Fruit fly (Drosophila melanogaster) whole organism, embryonic: ENCODE data around the gene CG13634.

Experiments
- Asciz ChIP-seq: fragments of 200-800 bp; sonication (Bioruptor generic); optimal IDR thresholded peaks from 2 replicates; lab custom pipeline; 2017; ENCODE audit warnings: missing biosample characterization, mild to moderate bottlenecking, missing genetic modification characterization, missing genetic modification reagents
- B-H1 ChIP-seq: fragments of 200-800 bp; sonication (Bioruptor generic); IDR thresholded peaks from 3 replicates; pipeline ENCODE4 v1.3.6; 2022; ENCODE audit warnings: missing biosample characterization, missing genetic modification characterization
- Blimp-1 ChIP-seq: fragments of 200-800 bp; sonication (Bioruptor generic); optimal IDR thresholded peaks from 3 replicates; lab custom pipeline; 2018; ENCODE audit warnings: missing biosample characterization, missing genetic modification characterization, mild to moderate bottlenecking, moderate library complexity, missing genetic modification reagents
- CG11085 ChIP-seq: fragments of 200-800 bp; sonication (Bioruptor generic); IDR thresholded peaks from 2 replicates; pipeline ENCODE4 v1.3.6; 2022; ENCODE audit warnings: missing biosample characterization, missing genetic modification characterization
- CG11504 ChIP-seq: fragments of 200-800 bp; sonication (Bioruptor generic); optimal IDR thresholded peaks from 3 replicates; lab custom pipeline; 2019; ENCODE audit warnings: missing biosample characterization, mild to moderate bottlenecking, missing genetic modification characterization, moderate library complexity
- CG11560 ChIP-seq: fragments of 200-800 bp; sonication (Bioruptor generic); IDR thresholded peaks from 3 replicates; pipeline ENCODE4 v1.3.6; 2022; ENCODE audit warnings: missing biosample characterization, missing genetic modification characterization
- CG12942 ChIP-seq: fragments of 200-800 bp; sonication (Bioruptor generic); optimal IDR thresholded peaks from 3 replicates; lab custom pipeline; 2016; ENCODE audit warnings: missing biosample characterization, missing genetic modification characterization
- CG13296 ChIP-seq: fragments of 200-800 bp; sonication (Bioruptor generic); optimal IDR thresholded peaks from 3 replicates; lab custom pipeline; 2018; ENCODE audit warnings: missing biosample characterization, mild to moderate bottlenecking, missing genetic modification characterization
- CG13775 ChIP-seq: fragments of 200-800 bp; sonication (Bioruptor generic); optimal IDR thresholded peaks from 3 replicates; lab custom pipeline; 2017; ENCODE audit warnings: missing biosample characterization, mild to moderate bottlenecking, missing genetic modification characterization
- CG14014 ChIP-seq: fragments of 200-800 bp; sonication (Bioruptor generic); IDR thresholded peaks from 2 replicates; pipeline ENCODE4 v1.3.6; 2022; ENCODE audit warnings: missing biosample characterization, missing genetic modification characterization
- CG15479 ChIP-seq: fragments of 200-800 bp; sonication (Bioruptor generic); optimal IDR thresholded peaks from 3 replicates; lab custom pipeline; 2019; ENCODE audit warnings: missing biosample characterization, mild to moderate bottlenecking, missing genetic modification characterization, moderate library complexity
- CG18599 ChIP-seq: fragments of 200-800 bp; sonication (Bioruptor generic); optimal IDR thresholded peaks from 3 replicates; lab custom pipeline; 2017; ENCODE audit warnings: missing biosample characterization, missing genetic modification characterization, mild to moderate bottlenecking, moderate library complexity, missing genetic modification reagents
- CG18619 ChIP-seq: fragments of 200-800 bp; sonication (Bioruptor generic); optimal IDR thresholded peaks from 3 replicates; lab custom pipeline; 2017; ENCODE audit warnings: missing biosample characterization, mild to moderate bottlenecking, missing genetic modification characterization
- CG3065 ChIP-seq: fragments of 200-800 bp; sonication (Bioruptor generic); optimal IDR thresholded peaks from 2 replicates; lab custom pipeline; 2016; ENCODE audit warnings: missing biosample characterization, missing genetic modification characterization
- CG4360 ChIP-seq: fragments of 200-800 bp; sonication (Bioruptor generic); IDR thresholded peaks from 2 replicates; pipeline ENCODE4 v1.3.6; 2022; ENCODE audit warnings: missing biosample characterization, missing genetic modification characterization
- CG4424 ChIP-seq: fragments of 200-800 bp; sonication (Bioruptor generic); optimal IDR thresholded peaks from 3 replicates; lab custom pipeline; 2016; ENCODE audit warnings: missing biosample characterization, missing genetic modification characterization
- D ChIP-seq, 2 experiments: fragments of 200-800 bp in 1 of 2; fragments of >200 bp in 1 of 2; sonication (Bioruptor generic) in 1 of 2; optimal IDR thresholded peaks; 2 replicates in 1 of 2; 3 replicates in 1 of 2; lab custom pipeline; 2017; ENCODE audit warnings: mild to moderate bottlenecking in 1 of 2, missing biosample characterization in 1 of 2, missing genetic modification characterization in 1 of 2, missing genetic modification reagents in 1 of 2
- Ets97D ChIP-seq: fragments of 200-800 bp; sonication (Bioruptor generic); optimal IDR thresholded peaks from 3 replicates; lab custom pipeline; 2016; ENCODE audit warnings: missing biosample characterization, missing genetic modification characterization
- Hand ChIP-seq: fragments of 200-800 bp; sonication (Bioruptor generic); optimal IDR thresholded peaks from 2 replicates; lab custom pipeline; 2017; ENCODE audit warnings: mild to moderate bottlenecking, missing biosample characterization, missing genetic modification reagents, missing genetic modification characterization
- MBD-R2 ChIP-seq: fragments of 200-800 bp; sonication (Bioruptor generic); IDR thresholded peaks from 2 replicates; pipeline ENCODE4 v1.3.6; 2022; ENCODE audit warnings: missing biosample characterization, missing genetic modification characterization
- cad ChIP-seq: fragments of >200 bp; optimal IDR thresholded peaks from 2 replicates; lab custom pipeline; 2017; ENCODE audit warnings: missing biosample characterization, missing genetic modification characterization
- cas ChIP-seq: fragments of 200-800 bp; sonication (Bioruptor generic); IDR thresholded peaks from 2 replicates; pipeline ENCODE4 v1.3.6; 2022; ENCODE audit warnings: missing biosample characterization, missing genetic modification characterization
- dysf ChIP-seq: fragments of 200-800 bp; sonication (Bioruptor generic); IDR thresholded peaks from 3 replicates; pipeline ENCODE4 v1.3.6; 2022; ENCODE audit warnings: missing biosample characterization, missing genetic modification characterization
- jigr1 ChIP-seq: fragments of 200-800 bp; sonication (Bioruptor generic); IDR thresholded peaks from 3 replicates; pipeline ENCODE4 v1.3.6; 2022; ENCODE audit warnings: missing biosample characterization, missing genetic modification characterization
- knrl ChIP-seq: fragments of 200-800 bp; sonication (Bioruptor generic); IDR thresholded peaks from 3 replicates; pipeline ENCODE4 v1.3.6; 2022; ENCODE audit warnings: missing biosample characterization, missing genetic modification characterization; ENCODE audit not compliant: partially characterized antibody
- luna ChIP-seq: fragments of 200-800 bp; sonication (Bioruptor generic); optimal IDR thresholded peaks from 2 replicates; lab custom pipeline; 2016; ENCODE audit warnings: missing biosample characterization, missing genetic modification characterization
- pan ChIP-seq, 4 experiments: fragments of >200 bp in 3 of 4; fragments of 200-800 bp in 1 of 4; sonication (Bioruptor generic) in 1 of 4; optimal IDR thresholded peaks in 3 of 4; IDR thresholded peaks in 1 of 4; 2 replicates each; pipeline versions ENCODE4 v1.3.6 to Lab custom; 2017 to 2022; ENCODE audit warnings: missing biosample characterization in 2 of 4, missing genetic modification characterization in 2 of 4, mixed read lengths in 1 of 4
- slbo ChIP-seq: fragments of 200-800 bp; sonication (Bioruptor generic); IDR thresholded peaks from 2 replicates; pipeline ENCODE4 v1.3.6; 2022; ENCODE audit warnings: missing biosample characterization, missing genetic modification characterization
- tll ChIP-seq, 2 experiments: fragments of 200-800 bp in 1 of 2; fragments of >200 bp in 1 of 2; sonication (Bioruptor generic) in 1 of 2; optimal IDR thresholded peaks; 2 replicates each; lab custom pipeline; 2017 to 2019; ENCODE audit warnings: missing biosample characterization in 2 of 2, missing genetic modification characterization in 2 of 2, mild to moderate bottlenecking in 1 of 2, moderate library complexity in 1 of 2
- trh ChIP-seq: fragments of 200-800 bp; sonication (Bioruptor generic); optimal IDR thresholded peaks from 2 replicates; lab custom pipeline; 2016; ENCODE audit warnings: missing biosample characterization, missing genetic modification characterization
- z ChIP-seq: fragments of 200-800 bp; sonication (Bioruptor generic); IDR thresholded peaks from 3 replicates; pipeline ENCODE4 v1.3.6; 2022; ENCODE audit warnings: missing biosample characterization, missing genetic modification characterization
- zen ChIP-seq: fragments of 200-800 bp; sonication (Bioruptor generic); optimal IDR thresholded peaks from 3 replicates; lab custom pipeline; 2018; ENCODE audit warnings: missing biosample characterization, mild to moderate bottlenecking, missing genetic modification characterization, moderate library complexity

The CG13634 gene

dm6 chr3R:24753561-24754027, 36.3 kb downstream of the CG13634 start, which contains the start of gene asp (continued):
- TF ChIP-seq pan (optimal IDR thresholded peaks at IDR 0.05; lab: Kevin White, UChicago): no peak
- TF ChIP-seq pan (GFP tag; optimal IDR thresholded peaks at IDR 0.05 in 1 of 2, IDR thresholded peaks at IDR 0.05 in 1 of 2): no peak
- no peak for TF ChIP-seq jigr1 (GFP tag; lab: Robert Waterston, UW)
- TF ChIP-seq dysf (GFP tag; lab: Robert Waterston, UW): no peak
- TF ChIP-seq Asciz (GFP tag; lab: Kevin White, UChicago): no peak
- TF ChIP-seq CG14014 (GFP tag; lab: Robert Waterston, UW): no peak
- peak; percentile 35; the same call in 1 of the 2 replicates for TF ChIP-seq slbo (GFP tag; lab: Robert Waterston, UW)
- TF ChIP-seq knrl (GFP tag; lab: Robert Waterston, UW): peak; percentile 82
- no peak for TF ChIP-seq CG11085 (GFP tag; lab: Robert Waterston, UW)
- no peak for TF ChIP-seq CG12942 (GFP tag; lab: Kevin White, UChicago)
- TF ChIP-seq Ets97D (GFP tag; lab: Kevin White, UChicago): peak; percentile 39
- TF ChIP-seq B-H1 (GFP tag; lab: Robert Waterston, UW): no peak
- TF ChIP-seq CG13296 (GFP tag; lab: Kevin White, UChicago): no peak
- TF ChIP-seq trh (GFP tag; lab: Kevin White, UChicago): no peak
- no peak for TF ChIP-seq CG4360 (GFP tag; lab: Robert Waterston, UW)
- TF ChIP-seq CG18619 (GFP tag; lab: Kevin White, UChicago): no peak
- TF ChIP-seq luna (GFP tag; lab: Kevin White, UChicago): no peak
- TF ChIP-seq MBD-R2 (GFP tag; lab: Robert Waterston, UW): peak; percentile 25; the same call in 1 of the 2 replicates
- TF ChIP-seq Hand: no peak
- no peak for TF ChIP-seq CG11504
- TF ChIP-seq cas (GFP tag; lab: Robert Waterston, UW): no peak
- TF ChIP-seq, all 482 proteins: peak for 87

DNA sequence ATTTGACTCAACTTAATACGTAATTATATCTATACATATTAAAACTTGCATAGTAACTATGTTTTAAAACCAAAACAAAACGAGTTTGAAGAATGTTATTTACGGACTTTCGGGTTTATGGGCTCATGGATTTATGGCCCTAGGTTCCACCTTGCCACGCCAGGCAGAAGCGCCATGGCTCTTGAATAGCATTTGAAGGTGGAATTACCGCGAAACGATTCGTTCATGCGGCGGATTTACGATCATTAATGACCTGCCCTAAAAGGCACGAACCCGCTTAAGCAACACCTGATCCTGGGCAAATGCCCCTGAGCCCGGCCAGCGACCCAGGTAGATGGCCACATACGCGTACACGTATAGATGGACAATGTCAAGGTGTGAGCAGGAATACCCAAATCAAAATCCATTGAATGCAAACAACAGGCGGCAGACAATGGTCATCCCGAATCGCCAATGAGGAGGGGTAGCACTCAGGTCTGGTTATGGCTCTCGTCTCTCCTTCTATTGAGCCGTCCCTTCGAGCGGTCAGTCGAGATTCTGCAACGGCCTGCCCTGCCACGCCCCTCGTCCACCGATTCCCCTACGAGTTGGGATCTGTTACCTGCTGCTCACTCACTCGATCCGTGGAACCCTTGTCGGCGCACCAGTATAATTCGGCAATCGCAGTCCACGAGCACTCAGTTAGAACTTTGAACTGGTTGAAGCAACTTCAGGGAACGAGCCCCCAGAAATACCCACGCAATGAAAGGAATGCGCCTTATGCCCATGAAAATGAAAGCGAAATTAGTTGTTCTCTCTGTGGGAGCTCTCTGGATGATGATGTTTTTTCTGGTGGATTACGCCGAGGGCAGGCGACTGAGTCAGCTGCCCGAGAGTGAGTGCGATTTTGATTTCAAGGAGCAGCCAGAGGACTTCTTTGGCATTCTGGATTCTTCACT, 40.6 kb downstream of the CG13634 start, which contains the start of gene tld:
Gene tld (plus strand): TSS at position 677 of the 938 bp plus-strand sequence.
- TF ChIP-seq CG4424 (GFP tag; lab: Kevin White, UChicago) (no peak), D (optimal IDR thresholded peaks at IDR 0.05; lab: Kevin White, UChicago) (peak; percentile 78), D (GFP tag; optimal IDR thresholded peaks at IDR 0.05; lab: Kevin White, UChicago) (no peak), CG18599 (GFP tag; lab: Kevin White, UChicago) (no peak), CG3065 (GFP tag; lab: Kevin White, UChicago) (peak; percentile 44), Blimp-1 (GFP tag; lab: Kevin White, UChicago) (peak; percentile 45), cad (peak; percentile 98), CG13775 (no peak), zen (tag; lab: Kevin White, UChicago) (peak; percentile 91), CG15479 (peak; percentile 54), z (peak; percentile 54; the same call in 1 of the 3 replicates), CG11560 (tag; lab: Robert Waterston, UW) (no peak), tll (GFP tag; optimal IDR thresholded peaks at IDR 0.05; lab: Kevin White, UChicago) (peak in 1 of 2 experiments; percentile 88)
